Worm (Caenorhabditis elegans) whole organism, early embryonic: ENCODE results near the gene twk-23.

ENCODE experiments used
- F13C5.2 ChIP-seq: sonication (generic microtip); optimal IDR thresholded peaks from 2 replicates; lab custom pipeline; 2017; ENCODE audit warnings: mild to moderate bottlenecking, missing genetic modification characterization, inconsistent platforms, missing compliant biosample characterization
- aly-1 ChIP-seq: sonication (generic microtip); optimal IDR thresholded peaks from 2 replicates; lab custom pipeline; 2016; ENCODE audit warnings: missing genetic modification characterization, missing compliant biosample characterization
- ama-1 ChIP-seq: fragments of 150-350 bp; optimal IDR thresholded peaks from 2 replicates; lab custom pipeline; 2014
- ceh-13 ChIP-seq: fragments of 200-800 bp; sonication (Bioruptor generic); optimal IDR thresholded peaks from 2 replicates; lab custom pipeline; 2018; ENCODE audit warnings: mild to moderate bottlenecking, missing genetic modification characterization, missing compliant biosample characterization
- ceh-36 ChIP-seq: sonication (generic microtip); optimal IDR thresholded peaks from 2 replicates; lab custom pipeline; 2016; ENCODE audit warnings: missing genetic modification characterization, inconsistent platforms, missing compliant biosample characterization
- ets-7 ChIP-seq: sonication (generic microtip); optimal IDR thresholded peaks from 2 replicates; lab custom pipeline; 2016; ENCODE audit warnings: missing genotype, missing genetic modification characterization, missing compliant biosample characterization
- flt-1 ChIP-seq: fragments of 200-800 bp; sonication (Bioruptor generic); IDR thresholded peaks from 2 replicates; pipeline ENCODE4 v1.3.6; 2022; ENCODE audit warnings: missing genetic modification characterization, missing compliant biosample characterization
- hmbx-1 ChIP-seq: sonication (generic microtip); optimal IDR thresholded peaks from 2 replicates; lab custom pipeline; 2016; ENCODE audit warnings: mild to moderate bottlenecking, missing genetic modification characterization, missing compliant biosample characterization
- hnd-1 ChIP-seq: sonication (generic microtip); optimal IDR thresholded peaks from 2 replicates; lab custom pipeline; 2016; ENCODE audit warnings: missing genetic modification characterization, missing compliant biosample characterization
- scrt-1 ChIP-seq: fragments of 200-800 bp; sonication (Bioruptor generic); IDR thresholded peaks from 2 replicates; pipeline ENCODE4 v1.3.6; 2022; ENCODE audit warnings: missing genetic modification characterization, missing compliant biosample characterization
- sea-1 ChIP-seq: fragments of 200-800 bp; sonication (Bioruptor generic); conservative IDR thresholded peaks from 2 replicates; pipeline ENCODE4 v1.3.6; 2022; ENCODE audit warnings: missing genetic modification characterization, missing compliant biosample characterization
- tbx-37 ChIP-seq: fragments of 200-800 bp; sonication (Bioruptor generic); conservative IDR thresholded peaks from 2 replicates; pipeline ENCODE4 v1.3.6; 2022; ENCODE audit warnings: missing genetic modification reagents, missing genetic modification characterization, missing compliant biosample characterization
- tra-4 ChIP-seq: sonication (generic microtip); optimal IDR thresholded peaks from 2 replicates; lab custom pipeline; 2017; ENCODE audit warnings: missing genetic modification characterization, missing compliant biosample characterization

ce11 chrX:13858693-13859092 is 35.3 kb upstream of the twk-23 start, which contains the start of gene M03B6.4:
- TF ChIP-seq ama-1 (no peak), hnd-1 (tag; lab: Kevin White, UChicago) (no peak), sea-1 (GFP tag; lab: Robert Waterston, UW) (no peak), tbx-37 (GFP tag; lab: Robert Waterston, UW) (no peak), flt-1 (no peak), aly-1 (tag; lab: Kevin White, UChicago) (no peak), ets-7 (tag; lab: Kevin White, UChicago) (no peak), F13C5.2 (no peak), scrt-1 (GFP tag; lab: Robert Waterston, UW) (no peak), hmbx-1 (tag; lab: Kevin White, UChicago) (no peak), ceh-13 (GFP tag; lab: Kevin White, UChicago) (no peak), tra-4 (no peak), ceh-36 (tag; lab: Kevin White, UChicago) (no peak)
